Fruit fly (Drosophila melanogaster) whole organism, embryonic: ENCODE data around the gene WASp.

Experiments
- Adf1 ChIP-seq: fragments of 200-800 bp; sonication (Bioruptor generic); IDR thresholded peaks from 2 replicates; pipeline ENCODE4 v1.3.6; 2022; ENCODE audit warnings: missing biosample characterization, missing genetic modification characterization
- Atf6 ChIP-seq: fragments of 200-800 bp; sonication (Bioruptor generic); IDR thresholded peaks from 2 replicates; pipeline ENCODE4 v1.3.6; 2022; ENCODE audit warnings: missing biosample characterization, missing genetic modification characterization
- Blimp-1 ChIP-seq: fragments of 200-800 bp; sonication (Bioruptor generic); optimal IDR thresholded peaks from 3 replicates; lab custom pipeline; 2018; ENCODE audit warnings: missing biosample characterization, missing genetic modification characterization, mild to moderate bottlenecking, moderate library complexity, missing genetic modification reagents
- BtbVII ChIP-seq: fragments of 200-800 bp; sonication (Bioruptor generic); optimal IDR thresholded peaks from 3 replicates; lab custom pipeline; 2017; ENCODE audit warnings: missing biosample characterization, mild to moderate bottlenecking, missing genetic modification characterization
- C15 ChIP-seq: fragments of 200-800 bp; sonication (Bioruptor generic); IDR thresholded peaks from 3 replicates; pipeline ENCODE4 v1.3.6; 2022; ENCODE audit warnings: missing biosample characterization, missing genetic modification characterization
- CG10959 ChIP-seq: fragments of 200-800 bp; sonication (Bioruptor generic); IDR thresholded peaks from 2 replicates; pipeline ENCODE4 v1.3.6; 2022; ENCODE audit warnings: missing biosample characterization, missing genetic modification characterization
- CG13123 ChIP-seq: fragments of 200-800 bp; sonication (Bioruptor generic); optimal IDR thresholded peaks from 2 replicates; lab custom pipeline; 2016; ENCODE audit warnings: missing biosample characterization, missing genetic modification characterization
- CG13287 ChIP-seq: fragments of 200-800 bp; sonication (Bioruptor generic); IDR thresholded peaks from 2 replicates; pipeline ENCODE4 v1.3.6; 2022; ENCODE audit warnings: missing biosample characterization, missing genetic modification characterization; ENCODE audit not compliant: partially characterized antibody
- CG13296 ChIP-seq: fragments of 200-800 bp; sonication (Bioruptor generic); optimal IDR thresholded peaks from 3 replicates; lab custom pipeline; 2018; ENCODE audit warnings: missing biosample characterization, mild to moderate bottlenecking, missing genetic modification characterization
- CG13775 ChIP-seq: fragments of 200-800 bp; sonication (Bioruptor generic); optimal IDR thresholded peaks from 3 replicates; lab custom pipeline; 2017; ENCODE audit warnings: missing biosample characterization, mild to moderate bottlenecking, missing genetic modification characterization
- CG13894 ChIP-seq: fragments of 200-800 bp; sonication (Bioruptor generic); optimal IDR thresholded peaks from 3 replicates; lab custom pipeline; 2018; ENCODE audit warnings: missing biosample characterization, mild to moderate bottlenecking, missing genetic modification characterization, moderate library complexity
- CG14667 ChIP-seq: fragments of 200-800 bp; sonication (Bioruptor generic); IDR thresholded peaks from 2 replicates; pipeline ENCODE4 v1.3.6; 2022; ENCODE audit warnings: missing biosample characterization, missing genetic modification characterization
- CG1529 ChIP-seq: fragments of 200-800 bp; sonication (Bioruptor generic); optimal IDR thresholded peaks from 3 replicates; lab custom pipeline; 2018; ENCODE audit warnings: missing biosample characterization, missing genetic modification characterization
- CG17328 ChIP-seq: fragments of 200-800 bp; sonication (Bioruptor generic); IDR thresholded peaks from 2 replicates; pipeline ENCODE4 v1.3.6; 2022; ENCODE audit warnings: missing biosample characterization, missing genetic modification characterization
- CG17385 ChIP-seq: fragments of 200-800 bp; sonication (Bioruptor generic); optimal IDR thresholded peaks from 3 replicates; lab custom pipeline; 2018; ENCODE audit warnings: missing biosample characterization, mild to moderate bottlenecking, missing genetic modification characterization
- CG18764 ChIP-seq: fragments of 200-800 bp; sonication (Bioruptor generic); optimal IDR thresholded peaks from 3 replicates; lab custom pipeline; 2016; ENCODE audit warnings: missing biosample characterization, missing genetic modification characterization
- CG2678 ChIP-seq: fragments of 200-800 bp; sonication (Bioruptor generic); optimal IDR thresholded peaks from 3 replicates; lab custom pipeline; 2019; ENCODE audit warnings: missing biosample characterization, mild to moderate bottlenecking, missing genetic modification characterization, moderate library complexity
- CG2712 ChIP-seq: fragments of 200-800 bp; optimal IDR thresholded peaks from 3 replicates; lab custom pipeline; 2019; ENCODE audit warnings: missing biosample characterization, mild to moderate bottlenecking, missing genetic modification characterization, moderate library complexity
- CG34224 ChIP-seq: fragments of 200-800 bp; sonication (Bioruptor generic); IDR thresholded peaks from 3 replicates; pipeline ENCODE4 v1.3.6; 2022; ENCODE audit warnings: missing biosample characterization, missing genetic modification characterization; ENCODE audit not compliant: partially characterized antibody
- CG4424 ChIP-seq: fragments of 200-800 bp; sonication (Bioruptor generic); optimal IDR thresholded peaks from 3 replicates; lab custom pipeline; 2016; ENCODE audit warnings: missing biosample characterization, missing genetic modification characterization
- CG8924 ChIP-seq: fragments of 200-800 bp; optimal IDR thresholded peaks from 3 replicates; lab custom pipeline; 2019; ENCODE audit warnings: missing biosample characterization, mild to moderate bottlenecking, missing genetic modification characterization, moderate library complexity
- CG9797 ChIP-seq: fragments of 200-800 bp; sonication (Bioruptor generic); optimal IDR thresholded peaks from 3 replicates; lab custom pipeline; 2018; ENCODE audit warnings: missing biosample characterization, mild to moderate bottlenecking, missing genetic modification characterization
- CTCF ChIP-seq: fragments of 200-800 bp; sonication (Bioruptor generic); optimal IDR thresholded peaks from 2 replicates; lab custom pipeline; 2017; ENCODE audit warnings: missing biosample characterization, mild to moderate bottlenecking, missing genetic modification characterization, moderate library complexity
- Dbx ChIP-seq: fragments of 200-800 bp; sonication (Bioruptor generic); IDR thresholded peaks from 3 replicates; pipeline ENCODE4 v1.3.6; 2022; ENCODE audit warnings: missing biosample characterization, missing genetic modification characterization
- Ets97D ChIP-seq: fragments of 200-800 bp; sonication (Bioruptor generic); optimal IDR thresholded peaks from 3 replicates; lab custom pipeline; 2016; ENCODE audit warnings: missing biosample characterization, missing genetic modification characterization
- Hmx ChIP-seq: fragments of 200-800 bp; sonication (Bioruptor generic); optimal IDR thresholded peaks from 2 replicates; lab custom pipeline; 2016; ENCODE audit warnings: missing biosample characterization, missing genetic modification characterization
- Lhr ChIP-seq: fragments of 200-800 bp; sonication (Bioruptor generic); optimal IDR thresholded peaks from 3 replicates; lab custom pipeline; 2017; ENCODE audit warnings: mild to moderate bottlenecking, missing biosample characterization, missing genetic modification reagents, missing genetic modification characterization
- Meics ChIP-seq: fragments of 200-800 bp; sonication (Bioruptor generic); optimal IDR thresholded peaks from 2 replicates; lab custom pipeline; 2017; ENCODE audit warnings: missing biosample characterization, mild to moderate bottlenecking, missing genetic modification characterization
- Neu2 ChIP-seq: fragments of 200-800 bp; sonication (Bioruptor generic); optimal IDR thresholded peaks from 3 replicates; lab custom pipeline; 2016; ENCODE audit warnings: missing biosample characterization, missing genetic modification characterization, borderline replicate concordance
- PHDP ChIP-seq: fragments of 200-800 bp; sonication (Bioruptor generic); optimal IDR thresholded peaks from 3 replicates; lab custom pipeline; 2018; ENCODE audit warnings: missing biosample characterization, mild to moderate bottlenecking, missing genetic modification characterization, moderate library complexity
- Pdp1 ChIP-seq, 2 experiments: fragments of 200-800 bp; sonication (Bioruptor generic); optimal IDR thresholded peaks; 3 replicates each; lab custom pipeline; 2016; ENCODE audit warnings: missing biosample characterization in 2 of 2, missing genetic modification characterization in 2 of 2, mild to moderate bottlenecking in 1 of 2, moderate library complexity in 1 of 2
- Poxn ChIP-seq: fragments of 200-800 bp; sonication (Bioruptor generic); IDR thresholded peaks from 2 replicates; pipeline ENCODE4 v1.3.6; 2022; ENCODE audit warnings: missing biosample characterization, missing genetic modification characterization
- ara ChIP-seq: fragments of 200-800 bp; sonication (Bioruptor generic); IDR thresholded peaks from 2 replicates; pipeline ENCODE4 v1.3.6; 2022; ENCODE audit warnings: missing biosample characterization, missing genetic modification characterization
- bcd ChIP-seq: fragments of 200-800 bp; sonication (Bioruptor generic); optimal IDR thresholded peaks from 2 replicates; lab custom pipeline; 2017; ENCODE audit warnings: missing biosample characterization, mild to moderate bottlenecking, missing genetic modification characterization
- bsh ChIP-seq, 2 experiments: fragments of 200-800 bp; sonication (Bioruptor generic); optimal IDR thresholded peaks; 2 replicates each; lab custom pipeline; 2017 to 2018; ENCODE audit warnings: mild to moderate bottlenecking in 2 of 2, missing biosample characterization in 2 of 2, missing genetic modification characterization in 2 of 2, moderate library complexity in 1 of 2
- cg ChIP-seq: fragments of 200-800 bp; sonication (Bioruptor generic); optimal IDR thresholded peaks from 3 replicates; lab custom pipeline; 2019; ENCODE audit warnings: missing biosample characterization, mild to moderate bottlenecking, missing genetic modification characterization, moderate library complexity
- chinmo ChIP-seq: fragments of 200-800 bp; sonication (Bioruptor generic); IDR thresholded peaks from 4 replicates; pipeline ENCODE4 v1.3.6; 2022; ENCODE audit warnings: missing biosample characterization, missing genetic modification characterization; ENCODE audit not compliant: partially characterized antibody
- crp ChIP-seq, 2 experiments: fragments of 200-800 bp; sonication (Bioruptor generic); optimal IDR thresholded peaks; 2 replicates in 1 of 2; 3 replicates in 1 of 2; lab custom pipeline; 2017; ENCODE audit warnings: missing biosample characterization in 2 of 2, missing genetic modification characterization in 2 of 2, mild to moderate bottlenecking in 1 of 2, moderate library complexity in 1 of 2
- danr ChIP-seq: fragments of 200-800 bp; sonication (Bioruptor generic); IDR thresholded peaks from 2 replicates; pipeline ENCODE4 v1.3.6; 2022; ENCODE audit warnings: missing biosample characterization, missing genetic modification characterization
- en ChIP-seq: fragments of 200-800 bp; sonication (Bioruptor generic); optimal IDR thresholded peaks from 2 replicates; lab custom pipeline; 2016; ENCODE audit warnings: missing biosample characterization, missing genetic modification characterization
- fru ChIP-seq: fragments of >200 bp; optimal IDR thresholded peaks from 2 replicates; lab custom pipeline; 2017
- gro ChIP-seq: fragments of 200-800 bp; sonication (Bioruptor generic); optimal IDR thresholded peaks from 2 replicates; lab custom pipeline; 2016; ENCODE audit warnings: missing biosample characterization, missing genetic modification characterization
- klu ChIP-seq: fragments of 200-800 bp; sonication (Bioruptor generic); IDR thresholded peaks from 2 replicates; pipeline ENCODE4 v1.3.6; 2022; ENCODE audit warnings: missing biosample characterization, missing genetic modification characterization
- nau ChIP-seq: fragments of 200-800 bp; sonication (Bioruptor generic); optimal IDR thresholded peaks from 3 replicates; lab custom pipeline; 2017; ENCODE audit warnings: missing biosample characterization, mild to moderate bottlenecking, missing genetic modification characterization, missing genetic modification reagents
- onecut ChIP-seq: fragments of 200-800 bp; sonication (Bioruptor generic); IDR thresholded peaks from 2 replicates; pipeline ENCODE4 v1.3.6; 2022; ENCODE audit warnings: missing biosample characterization, missing genetic modification characterization
- repo ChIP-seq: fragments of 200-800 bp; sonication (Bioruptor generic); optimal IDR thresholded peaks from 2 replicates; lab custom pipeline; 2016; ENCODE audit warnings: missing biosample characterization, missing genetic modification characterization
- sc ChIP-seq, 3 experiments: fragments of >200 bp in 2 of 3; fragments of 200-800 bp in 1 of 3; sonication (Bioruptor generic) in 1 of 3; optimal IDR thresholded peaks; 2 replicates in 2 of 3; 3 replicates in 1 of 3; lab custom pipeline; 2017; ENCODE audit warnings: mild to moderate bottlenecking in 1 of 3, missing biosample characterization in 1 of 3, missing genetic modification characterization in 1 of 3, missing genetic modification reagents in 1 of 3
- shn ChIP-seq: fragments of 200-800 bp; sonication (Bioruptor generic); optimal IDR thresholded peaks from 3 replicates; lab custom pipeline; 2016; ENCODE audit warnings: missing biosample characterization, missing genetic modification characterization
- sqz ChIP-seq: fragments of 200-800 bp; sonication (Bioruptor generic); optimal IDR thresholded peaks from 3 replicates; lab custom pipeline; 2018; ENCODE audit warnings: missing biosample characterization, mild to moderate bottlenecking, missing genetic modification characterization
- ssp ChIP-seq: fragments of 200-800 bp; sonication (Bioruptor generic); IDR thresholded peaks from 2 replicates; pipeline ENCODE4 v1.3.6; 2022; ENCODE audit warnings: missing biosample characterization, missing genetic modification characterization
- tin ChIP-seq: fragments of 200-800 bp; sonication (Bioruptor generic); optimal IDR thresholded peaks from 3 replicates; lab custom pipeline; 2016; ENCODE audit warnings: missing biosample characterization, missing genetic modification characterization

WASp gene

DNA sequence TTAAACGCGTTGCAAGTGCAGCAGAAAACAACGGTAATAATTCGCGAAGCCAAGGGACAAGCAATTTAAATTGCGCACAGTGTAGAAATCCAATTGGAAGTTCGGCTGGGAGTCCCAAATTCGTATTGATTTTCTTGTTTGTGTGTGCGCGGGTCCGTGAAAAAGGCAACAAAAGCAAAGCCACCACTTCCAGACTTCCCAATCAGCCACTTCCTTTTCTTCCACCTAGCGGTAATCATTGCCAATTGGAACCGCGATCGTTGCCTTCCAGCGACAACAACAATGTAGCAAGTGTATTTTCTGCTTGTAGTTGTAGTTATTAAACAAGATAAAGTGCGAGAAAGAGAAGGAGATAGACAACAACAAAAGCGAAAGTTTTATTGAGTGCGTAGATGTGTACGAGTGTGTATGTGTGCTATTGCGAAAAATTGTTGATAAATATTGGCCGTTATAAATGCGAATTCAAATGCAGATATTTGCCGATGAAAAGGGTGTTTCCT lies 13.6 kb upstream of the WASp start (continued):
- TF ChIP-seq Blimp-1 (GFP tag; lab: Kevin White, UChicago): peak; percentile 75
- TF ChIP-seq CG13296 (GFP tag; lab: Kevin White, UChicago): no peak
- TF ChIP-seq danr (GFP tag; lab: Robert Waterston, UW): no peak
- TF ChIP-seq bsh (GFP tag; optimal IDR thresholded peaks at IDR 0.05; lab: Kevin White, UChicago): peak in 1 of 2 experiments; percentile 1
- TF ChIP-seq CG1529: no peak
- no peak for TF ChIP-seq Pdp1 (GFP tag; optimal IDR thresholded peaks at IDR 0.05; lab: Kevin White, UChicago)
- TF ChIP-seq CG13894 (tag; lab: Kevin White, UChicago): no peak
- no peak for TF ChIP-seq repo
- no peak for TF ChIP-seq nau (GFP tag; lab: Kevin White, UChicago)
- TF ChIP-seq Hmx (GFP tag; lab: Kevin White, UChicago): no peak
- TF ChIP-seq onecut (GFP tag; lab: Robert Waterston, UW): peak; percentile 94
- TF ChIP-seq CTCF (GFP tag; lab: Kevin White, UChicago): no peak
- no peak for TF ChIP-seq fru (lab: Kevin White, UChicago)
- 0 out of 2 replicates have a peak, but pooled peaks have one; percentile 36 for TF ChIP-seq ara (GFP tag; lab: Robert Waterston, UW)
- TF ChIP-seq klu (GFP tag; lab: Robert Waterston, UW): no peak
- no peak for TF ChIP-seq sc (optimal IDR thresholded peaks at IDR 0.05; lab: Kevin White, UChicago)
- TF ChIP-seq sc (GFP tag; optimal IDR thresholded peaks at IDR 0.05; lab: Kevin White, UChicago): no peak
- no peak for TF ChIP-seq shn
- no peak for TF ChIP-seq CG10959 (GFP tag; lab: Robert Waterston, UW)
- no peak for TF ChIP-seq CG17328
- no peak for TF ChIP-seq Ets97D (GFP tag; lab: Kevin White, UChicago)
- no peak for TF ChIP-seq CG34224 (GFP tag; lab: Robert Waterston, UW)
- TF ChIP-seq CG4424 (GFP tag; lab: Kevin White, UChicago): no peak
- TF ChIP-seq BtbVII (GFP tag; lab: Kevin White, UChicago): peak; percentile 4
- TF ChIP-seq tin: no peak
- TF ChIP-seq Poxn (GFP tag; lab: Robert Waterston, UW): no peak
- no peak for TF ChIP-seq bcd
- no peak for TF ChIP-seq CG18764 (GFP tag; lab: Kevin White, UChicago)
- no peak for TF ChIP-seq CG2678
- peak in 1 of 2 experiments; percentile 13 for TF ChIP-seq crp (GFP tag; optimal IDR thresholded peaks at IDR 0.05; lab: Kevin White, UChicago)
- peak; percentile 32 for TF ChIP-seq Neu2 (GFP tag; lab: Kevin White, UChicago)
- no peak for TF ChIP-seq sqz (GFP tag; lab: Kevin White, UChicago)
- TF ChIP-seq CG9797 (GFP tag; lab: Kevin White, UChicago): no peak
- no peak for TF ChIP-seq CG2712
- TF ChIP-seq Meics (GFP tag; lab: Kevin White, UChicago): no peak
- no peak for TF ChIP-seq CG8924 (tag; lab: Kevin White, UChicago)
- no peak for TF ChIP-seq CG14667 (GFP tag; lab: Robert Waterston, UW)
- TF ChIP-seq CG13123 (GFP tag; lab: Kevin White, UChicago): no peak
- no peak for TF ChIP-seq C15 (GFP tag; lab: Robert Waterston, UW)
- no peak for TF ChIP-seq Lhr (GFP tag; lab: Kevin White, UChicago)
- no peak for TF ChIP-seq CG13775
- no peak for TF ChIP-seq ssp (GFP tag; lab: Robert Waterston, UW)
- no peak for TF ChIP-seq CG17385 (GFP tag; lab: Kevin White, UChicago)
- no peak for TF ChIP-seq gro
- TF ChIP-seq cg (GFP tag; lab: Kevin White, UChicago): peak; percentile 48
- TF ChIP-seq en (GFP tag; lab: Kevin White, UChicago): no peak
- TF ChIP-seq Dbx (GFP tag; lab: Robert Waterston, UW): no peak
- TF ChIP-seq PHDP: no peak
- no peak for TF ChIP-seq chinmo (GFP tag; lab: Robert Waterston, UW)
- no peak for TF ChIP-seq CG13287 (GFP tag; lab: Robert Waterston, UW)
- TF ChIP-seq Adf1: no peak; the same call in 1 of the 2 replicates
- TF ChIP-seq Atf6 (GFP tag; lab: Robert Waterston, UW): peak; percentile 10; the same call in 1 of the 2 replicates
